Worm (Caenorhabditis elegans) whole organism, young adult: ENCODE measurements around the gene T24A6.20.

Experiments used
- F37B4.10 ChIP-seq: fragments of 200-800 bp; sonication (Bioruptor generic); IDR thresholded peaks from 2 replicates; pipeline ENCODE4 v1.3.6; 2022; ENCODE audit warnings: missing genetic modification characterization, missing compliant biosample characterization
- aptf-3 ChIP-seq: fragments of 200-800 bp; sonication (Bioruptor generic); IDR thresholded peaks from 2 replicates; pipeline ENCODE4 v1.3.6; 2022; ENCODE audit warnings: missing genetic modification characterization, missing compliant biosample characterization
- ceh-91 ChIP-seq: fragments of 200-800 bp; sonication (Bioruptor generic); IDR thresholded peaks from 2 replicates; pipeline ENCODE4 v1.3.6; 2022; ENCODE audit warnings: missing genetic modification reagents, missing genetic modification characterization, missing compliant biosample characterization
- hmg-20 ChIP-seq: fragments of 200-800 bp; sonication (Bioruptor generic); IDR thresholded peaks from 2 replicates; pipeline ENCODE4 v1.3.6; 2022; ENCODE audit warnings: missing genetic modification reagents, missing genetic modification characterization, missing compliant biosample characterization
- lin-26 ChIP-seq: fragments of 200-800 bp; sonication (Bioruptor generic); IDR thresholded peaks from 2 replicates; pipeline ENCODE4 v1.3.6; 2022; ENCODE audit warnings: missing genetic modification reagents, missing genetic modification characterization, missing compliant biosample characterization
- nhr-120 ChIP-seq: fragments of 200-800 bp; sonication (Bioruptor generic); IDR thresholded peaks from 2 replicates; pipeline ENCODE4 v1.3.6; 2022; ENCODE audit warnings: missing genetic modification characterization, missing compliant biosample characterization
- rec-8 ChIP-seq, 2 experiments: sonication (generic microtip); optimal IDR thresholded peaks; 2 replicates each; lab custom pipeline; 2016; ENCODE audit warnings: mild to moderate bottlenecking in 2 of 2, missing genetic modification characterization in 2 of 2, missing genetic modification reagents in 2 of 2, missing genotype in 2 of 2, missing biosample characterization in 1 of 2, missing compliant biosample characterization in 1 of 2, moderate library complexity in 1 of 2
- snpc-4 ChIP-seq, 5 experiments: fragments of 150-350 bp in 1 of 5; sonication (generic microtip) in 4 of 5; optimal IDR thresholded peaks; 2 replicates each; lab custom pipeline; 2014 to 2018; ENCODE audit warnings: missing genetic modification characterization in 5 of 5, missing biosample characterization in 3 of 5, antibody characterized with exemption in 2 of 5, mild to moderate bottlenecking in 2 of 5, missing compliant biosample characterization in 2 of 5, missing genotype in 2 of 5, moderate library complexity in 2 of 5, missing genetic modification reagents in 1 of 5
- unc-62 ChIP-seq: fragments of 150-350 bp; optimal IDR thresholded peaks from 2 replicates; lab custom pipeline; 2014; ENCODE audit warnings: missing biosample characterization, missing genetic modification reagents, missing genetic modification characterization
- ztf-28 ChIP-seq: fragments of 200-800 bp; sonication (Bioruptor generic); IDR thresholded peaks from 2 replicates; pipeline ENCODE4 v1.3.6; 2022; ENCODE audit warnings: missing genetic modification reagents, missing genetic modification characterization, missing compliant biosample characterization

DNA sequence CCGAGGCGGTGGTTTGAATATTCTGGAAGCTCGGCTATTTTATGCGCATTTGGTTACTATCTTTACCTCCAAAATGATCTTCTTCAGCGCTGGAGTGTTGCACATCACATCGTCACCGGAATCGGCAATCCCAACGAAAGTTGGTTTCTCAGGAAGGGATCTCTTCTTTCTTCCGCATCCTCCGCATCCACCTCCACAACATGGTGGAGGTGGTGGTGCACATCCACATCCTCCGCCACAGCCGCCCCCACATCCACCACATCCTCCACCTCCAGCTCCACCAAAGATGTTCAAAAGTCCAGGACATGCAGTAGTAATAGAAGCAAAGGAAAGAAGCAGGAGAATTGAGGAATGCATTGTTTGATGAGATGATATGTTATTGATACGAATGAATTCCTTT, 4.5 kb downstream of the T24A6.20 start, which contains the start of gene grl-31:
- TF ChIP-seq unc-62 (GFP tag; lab: Kevin White, UChicago) (no peak), aptf-3 (GFP tag; lab: Robert Waterston, UW) (no peak), ztf-28 (GFP tag; lab: Robert Waterston, UW) (no peak), ceh-91 (GFP tag; lab: Robert Waterston, UW) (no peak), lin-26 (no peak), nhr-120 (GFP tag; lab: Robert Waterston, UW) (no peak), snpc-4 (GFP tag; optimal IDR thresholded peaks at IDR 0.05; lab: Kevin White, UChicago) (no peak), snpc-4 (tag; optimal IDR thresholded peaks at IDR 0.05; lab: Kevin White, UChicago) (no peak), rec-8 (tag; optimal IDR thresholded peaks at IDR 0.05; lab: Kevin White, UChicago) (no peak), hmg-20 (GFP tag; lab: Robert Waterston, UW) (no peak), F37B4.10 (GFP tag; lab: Robert Waterston, UW) (no peak)
